Worm (Caenorhabditis elegans) whole organism, young adult: ENCODE results near the gene C14B1.3.

Experiments used
- B0035.1 ChIP-seq: sonication (generic microtip); optimal IDR thresholded peaks from 2 replicates; lab custom pipeline; 2016; ENCODE audit warnings: missing genetic modification characterization, mild to moderate bottlenecking, missing compliant biosample characterization, missing genotype, missing genetic modification reagents
- D2030.7 ChIP-seq: fragments of 200-800 bp; sonication (Bioruptor generic); IDR thresholded peaks from 2 replicates; pipeline ENCODE4 v1.3.6; 2022; ENCODE audit warnings: missing genetic modification reagents, missing genetic modification characterization, missing compliant biosample characterization
- F22D6.2 ChIP-seq: sonication (generic microtip); optimal IDR thresholded peaks from 2 replicates; lab custom pipeline; 2016; ENCODE audit warnings: mild to moderate bottlenecking, missing genetic modification characterization, missing compliant biosample characterization
- F23B12.7 ChIP-seq: sonication (generic microtip); optimal IDR thresholded peaks from 2 replicates; lab custom pipeline; 2017; ENCODE audit warnings: missing genetic modification characterization, mild to moderate bottlenecking, missing compliant biosample characterization, antibody characterized with exemption, moderate library complexity; ENCODE audit not compliant: insufficient read depth
- F37B4.10 ChIP-seq: fragments of 200-800 bp; sonication (Bioruptor generic); IDR thresholded peaks from 2 replicates; pipeline ENCODE4 v1.3.6; 2022; ENCODE audit warnings: missing genetic modification characterization, missing compliant biosample characterization
- F55B11.4 ChIP-seq: sonication (generic microtip); optimal IDR thresholded peaks from 2 replicates; lab custom pipeline; 2016; ENCODE audit warnings: missing compliant biosample characterization, missing genetic modification characterization, borderline replicate concordance; ENCODE audit not compliant: insufficient read depth
- T07F8.4 ChIP-seq: sonication (generic microtip); optimal IDR thresholded peaks from 2 replicates; lab custom pipeline; 2016; ENCODE audit warnings: mild to moderate bottlenecking, missing genetic modification characterization, moderate library complexity, missing compliant biosample characterization
- Y53F4B.3 ChIP-seq: fragments of 200-800 bp; sonication (Bioruptor generic); IDR thresholded peaks from 2 replicates; pipeline ENCODE4 v1.3.6; 2022; ENCODE audit warnings: missing genetic modification reagents, missing genetic modification characterization, missing compliant biosample characterization
- Y53G8AR.9 ChIP-seq: fragments of 200-800 bp; sonication (Bioruptor generic); conservative IDR thresholded peaks from 2 replicates; pipeline ENCODE4 v1.3.6; 2022; ENCODE audit warnings: missing genetic modification reagents, missing genetic modification characterization, missing compliant biosample characterization
- Y67H2A.10 ChIP-seq: fragments of 200-800 bp; sonication (Bioruptor generic); conservative IDR thresholded peaks from 2 replicates; pipeline ENCODE4 v1.3.6; 2022; ENCODE audit warnings: missing genetic modification reagents, missing genetic modification characterization, missing compliant biosample characterization
- ZK185.1 ChIP-seq: sonication (generic microtip); optimal IDR thresholded peaks from 2 replicates; lab custom pipeline; 2016; ENCODE audit warnings: mild to moderate bottlenecking, missing genetic modification characterization, missing compliant biosample characterization; ENCODE audit not compliant: poor library complexity, severe bottlenecking
- akir-1 ChIP-seq: fragments of 200-800 bp; sonication (Bioruptor generic); optimal IDR thresholded peaks from 2 replicates; lab custom pipeline; 2018; ENCODE audit warnings: mild to moderate bottlenecking, missing genetic modification characterization, moderate library complexity, missing compliant biosample characterization
- attf-6 ChIP-seq: fragments of 200-800 bp; sonication (Bioruptor generic); IDR thresholded peaks from 2 replicates; pipeline ENCODE4 v1.3.6; 2022; ENCODE audit warnings: missing genetic modification reagents, missing genetic modification characterization, missing compliant biosample characterization
- bed-2 ChIP-seq: fragments of 200-800 bp; sonication (Bioruptor generic); IDR thresholded peaks from 2 replicates; pipeline ENCODE4 v1.3.6; 2022; ENCODE audit warnings: missing genetic modification reagents, missing genetic modification characterization, missing compliant biosample characterization
- ccch-3 ChIP-seq: fragments of 200-800 bp; sonication (Bioruptor generic); optimal IDR thresholded peaks from 2 replicates; lab custom pipeline; 2018; ENCODE audit warnings: mild to moderate bottlenecking, missing genetic modification characterization, missing compliant biosample characterization
- ceh-27 ChIP-seq: fragments of 200-800 bp; sonication (Bioruptor generic); optimal IDR thresholded peaks from 2 replicates; lab custom pipeline; 2018; ENCODE audit warnings: mild to moderate bottlenecking, missing genetic modification characterization, moderate library complexity, missing compliant biosample characterization
- ceh-79 ChIP-seq: sonication (generic microtip); optimal IDR thresholded peaks from 2 replicates; lab custom pipeline; 2017; ENCODE audit warnings: mild to moderate bottlenecking, missing genetic modification characterization, missing compliant biosample characterization
- die-1 ChIP-seq: sonication (generic microtip); optimal IDR thresholded peaks from 2 replicates; lab custom pipeline; 2016; ENCODE audit warnings: missing genotype, mild to moderate bottlenecking, missing genetic modification characterization, missing compliant biosample characterization
- dpl-1 ChIP-seq: fragments of 150-350 bp; optimal IDR thresholded peaks from 2 replicates; lab custom pipeline; 2014; ENCODE audit warnings: missing biosample characterization, missing genetic modification reagents, missing genetic modification characterization
- gei-17 ChIP-seq: fragments of 200-800 bp; sonication (Bioruptor generic); optimal IDR thresholded peaks from 2 replicates; lab custom pipeline; 2018; ENCODE audit warnings: mild to moderate bottlenecking, missing genetic modification characterization, missing compliant biosample characterization
- him-1 ChIP-seq: sonication (generic microtip); optimal IDR thresholded peaks from 2 replicates; lab custom pipeline; 2016; ENCODE audit warnings: missing genotype, missing genetic modification reagents, missing genetic modification characterization, missing compliant biosample characterization
- hmg-1.2 ChIP-seq: fragments of 200-800 bp; sonication (Bioruptor generic); IDR thresholded peaks from 2 replicates; pipeline ENCODE4 v1.3.6; 2022; ENCODE audit warnings: missing genetic modification reagents, missing genetic modification characterization, missing compliant biosample characterization
- lag-1 ChIP-seq: fragments of 200-800 bp; sonication (Bioruptor generic); IDR thresholded peaks from 2 replicates; pipeline ENCODE4 v1.3.6; 2022; ENCODE audit warnings: missing genetic modification reagents, missing genetic modification characterization, missing compliant biosample characterization
- let-607 ChIP-seq, 2 experiments: fragments of 200-800 bp in 1 of 2; sonication (Bioruptor generic) in 1 of 2; sonication (generic microtip) in 1 of 2; optimal IDR thresholded peaks; 2 replicates each; lab custom pipeline; 2016 to 2018; ENCODE audit warnings: mild to moderate bottlenecking in 2 of 2, missing compliant biosample characterization in 2 of 2, missing genetic modification characterization in 2 of 2, moderate library complexity in 2 of 2, missing genotype in 1 of 2
- lsl-1 ChIP-seq: fragments of 200-800 bp; sonication (Bioruptor generic); optimal IDR thresholded peaks from 2 replicates; lab custom pipeline; 2018; ENCODE audit warnings: mild to moderate bottlenecking, missing genetic modification characterization, moderate library complexity, missing compliant biosample characterization
- lsy-27 ChIP-seq: sonication (generic microtip); optimal IDR thresholded peaks from 2 replicates; lab custom pipeline; 2017; ENCODE audit warnings: missing genetic modification characterization, mild to moderate bottlenecking, missing compliant biosample characterization, antibody characterized with exemption, missing genotype, borderline replicate concordance; ENCODE audit not compliant: insufficient read depth
- madf-10 ChIP-seq: sonication (generic microtip); optimal IDR thresholded peaks from 2 replicates; lab custom pipeline; 2016; ENCODE audit warnings: mild to moderate bottlenecking, missing genetic modification characterization, missing compliant biosample characterization
- madf-8 ChIP-seq: fragments of 200-800 bp; sonication (Bioruptor generic); conservative IDR thresholded peaks from 2 replicates; pipeline ENCODE4 v1.3.6; 2022; ENCODE audit warnings: missing genetic modification reagents, missing genetic modification characterization, missing compliant biosample characterization
- mcd-1 ChIP-seq: fragments of 200-800 bp; sonication (Bioruptor generic); IDR thresholded peaks from 2 replicates; pipeline ENCODE4 v1.3.6; 2022; ENCODE audit warnings: missing genetic modification reagents, missing genetic modification characterization, missing compliant biosample characterization
- mel-28 ChIP-seq: sonication (generic microtip); optimal IDR thresholded peaks from 2 replicates; lab custom pipeline; 2016; ENCODE audit warnings: borderline replicate concordance, mild to moderate bottlenecking, missing genetic modification characterization, missing compliant biosample characterization
- nhr-179 ChIP-seq: sonication (generic microtip); optimal IDR thresholded peaks from 2 replicates; lab custom pipeline; 2016; ENCODE audit warnings: mild to moderate bottlenecking, missing genetic modification characterization, missing compliant biosample characterization
- pha-4 ChIP-seq: fragments of 150-350 bp; sonication (generic microtip); optimal IDR thresholded peaks from 2 replicates; lab custom pipeline; 2014; ENCODE audit warnings: missing biosample characterization, missing genetic modification reagents, missing genetic modification characterization
- rcor-1 ChIP-seq: fragments of 200-800 bp; sonication (Bioruptor generic); IDR thresholded peaks from 2 replicates; pipeline ENCODE4 v1.3.6; 2022; ENCODE audit warnings: missing genetic modification reagents, missing genetic modification characterization, missing compliant biosample characterization
- repo-1 ChIP-seq: sonication (generic microtip); optimal IDR thresholded peaks from 2 replicates; lab custom pipeline; 2017; ENCODE audit warnings: mild to moderate bottlenecking, missing genetic modification characterization, missing compliant biosample characterization
- sdz-38 ChIP-seq: sonication (generic microtip); optimal IDR thresholded peaks from 2 replicates; lab custom pipeline; 2016; ENCODE audit warnings: missing genotype, missing genetic modification characterization, missing compliant biosample characterization
- sea-2 ChIP-seq: fragments of 200-800 bp; sonication (Bioruptor generic); IDR thresholded peaks from 2 replicates; pipeline ENCODE4 v1.3.6; 2022; ENCODE audit warnings: missing genetic modification characterization, missing compliant biosample characterization
- snpc-3.4 ChIP-seq: sonication (generic microtip); optimal IDR thresholded peaks from 2 replicates; lab custom pipeline; 2017; ENCODE audit warnings: missing genetic modification characterization, mild to moderate bottlenecking, missing compliant biosample characterization, antibody characterized with exemption, moderate library complexity, missing genotype, missing genetic modification reagents
- somi-1 ChIP-seq: fragments of 200-800 bp; sonication (Bioruptor generic); optimal IDR thresholded peaks from 2 replicates; lab custom pipeline; 2018; ENCODE audit warnings: mild to moderate bottlenecking, missing genetic modification characterization, missing compliant biosample characterization
- sptf-2 ChIP-seq: fragments of 200-800 bp; sonication (Bioruptor generic); optimal IDR thresholded peaks from 2 replicates; lab custom pipeline; 2018; ENCODE audit warnings: mild to moderate bottlenecking, missing genetic modification characterization, missing compliant biosample characterization
- tbx-9 ChIP-seq: sonication (generic microtip); optimal IDR thresholded peaks from 2 replicates; lab custom pipeline; 2016; ENCODE audit warnings: borderline replicate concordance, missing genetic modification characterization, inconsistent platforms, missing compliant biosample characterization
- xnd-1 ChIP-seq: sonication (generic microtip); optimal IDR thresholded peaks from 2 replicates; lab custom pipeline; 2016; ENCODE audit warnings: missing genotype, missing genetic modification reagents, missing genetic modification characterization, missing compliant biosample characterization
- zfh-2 ChIP-seq: fragments of 200-800 bp; sonication (Bioruptor generic); conservative IDR thresholded peaks from 2 replicates; pipeline ENCODE4 v1.3.6; 2022; ENCODE audit warnings: missing genetic modification reagents, missing genetic modification characterization, missing compliant biosample characterization
- zim-3 ChIP-seq: sonication (generic microtip); optimal IDR thresholded peaks from 2 replicates; lab custom pipeline; 2017; ENCODE audit warnings: mild to moderate bottlenecking, missing genetic modification characterization, moderate library complexity, missing compliant biosample characterization
- ztf-22 ChIP-seq: fragments of 200-800 bp; sonication (Bioruptor generic); optimal IDR thresholded peaks from 2 replicates; lab custom pipeline; 2018; ENCODE audit warnings: mild to moderate bottlenecking, missing genetic modification characterization, moderate library complexity, missing compliant biosample characterization
- ztf-26 ChIP-seq: sonication (generic microtip); optimal IDR thresholded peaks from 2 replicates; lab custom pipeline; 2017; ENCODE audit warnings: missing genetic modification characterization, missing compliant biosample characterization
- ztf-3 ChIP-seq: fragments of 200-800 bp; sonication (Bioruptor generic); optimal IDR thresholded peaks from 2 replicates; lab custom pipeline; 2018; ENCODE audit warnings: mild to moderate bottlenecking, missing genetic modification characterization, missing compliant biosample characterization

The C14B1.3 gene

DNA sequence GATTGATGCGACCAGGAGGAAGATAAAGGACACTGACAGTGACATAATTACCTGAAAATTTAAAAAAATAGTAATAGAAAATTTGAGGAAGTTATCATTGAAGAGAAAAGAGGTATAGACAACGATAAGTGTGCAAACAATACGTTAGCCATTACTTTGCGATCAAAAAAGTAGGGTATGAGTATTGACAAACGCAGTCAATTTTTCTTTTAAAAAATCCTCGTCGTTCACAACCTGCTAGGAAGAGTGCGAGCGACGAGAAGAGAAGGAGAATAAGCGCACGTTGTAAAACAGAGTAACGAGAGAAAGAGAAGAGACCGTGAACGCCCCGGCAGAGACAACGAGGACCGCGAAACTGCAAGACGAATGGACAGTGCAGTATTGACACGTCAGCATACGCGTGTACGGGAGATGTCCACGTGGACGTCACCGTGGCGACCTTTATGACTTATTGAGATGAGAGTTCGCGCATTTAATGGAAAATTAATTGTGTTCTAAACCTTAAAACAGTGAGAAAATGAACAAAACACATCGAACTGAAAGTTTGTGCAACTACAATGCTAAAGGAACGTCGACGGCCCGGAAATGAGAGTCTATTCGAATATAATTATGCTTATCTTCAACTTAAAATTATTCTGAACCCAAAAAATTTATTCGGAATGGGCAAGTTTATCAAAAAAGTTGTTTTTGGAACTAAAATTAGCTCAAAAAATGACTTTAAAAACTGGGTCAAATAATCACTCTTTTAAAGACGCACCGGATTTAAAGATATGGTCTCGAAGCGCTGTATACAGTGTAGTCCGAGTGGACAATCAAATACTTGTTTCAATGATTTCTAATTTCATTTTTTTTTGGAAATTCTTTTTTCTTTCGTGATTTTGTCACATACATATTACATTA, 1.7 kb upstream of the C14B1.3 start, which contains the start of the genes pdi-1 and C14B1.2:
Gene pdi-1, minus strand, starts transcription at position 51 of the 900 bp plus-strand sequence.
Gene C14B1.2, plus strand, starts transcription at position 850 of the 900 bp plus-strand sequence.
- TF ChIP-seq F23B12.7 (tag; lab: Kevin White, UChicago), result peak; percentile 53
- 0 out of 2 replicates have a peak, but pooled peaks have one; percentile 22 for TF ChIP-seq F37B4.10 (GFP tag; lab: Robert Waterston, UW)
- TF ChIP-seq ceh-27, result no peak
- no peak for TF ChIP-seq ZK185.1
- no peak for TF ChIP-seq sdz-38
- peak; percentile 99 for TF ChIP-seq let-607 (tag; optimal IDR thresholded peaks at IDR 0.05; lab: Kevin White, UChicago)
- TF ChIP-seq D2030.7 (GFP tag; lab: Robert Waterston, UW), result peak; percentile 18; the same call in 1 of the 2 replicates
- TF ChIP-seq Y67H2A.10 (GFP tag; lab: Robert Waterston, UW), result no peak
- peak; percentile 44 for TF ChIP-seq madf-10
- no peak for TF ChIP-seq die-1 (tag; lab: Kevin White, UChicago)
- peak; percentile 29; the same call in 1 of the 2 replicates for TF ChIP-seq rcor-1
- peak; percentile 35 for TF ChIP-seq lsl-1 (GFP tag; lab: Kevin White, UChicago)
- no peak for TF ChIP-seq Y53G8AR.9
- no peak for TF ChIP-seq madf-8 (GFP tag; lab: Robert Waterston, UW)
- no peak for TF ChIP-seq B0035.1 (tag; lab: Kevin White, UChicago)
- TF ChIP-seq F22D6.2 (tag; lab: Kevin White, UChicago), result no peak
- TF ChIP-seq snpc-3.4 (tag; lab: Kevin White, UChicago), result no peak
- no peak for TF ChIP-seq ceh-79 (tag; lab: Kevin White, UChicago)
- TF ChIP-seq sptf-2, result no peak
- TF ChIP-seq F55B11.4 (tag; lab: Kevin White, UChicago), result no peak
- no peak for TF ChIP-seq xnd-1 (tag; lab: Kevin White, UChicago)
- TF ChIP-seq mcd-1 (GFP tag; lab: Robert Waterston, UW), result peak; percentile 52
- TF ChIP-seq him-1, result no peak
- TF ChIP-seq pha-4 (tag; lab: Kevin White, UChicago), result no peak
- TF ChIP-seq nhr-179 (tag; lab: Kevin White, UChicago), result no peak
- no peak for TF ChIP-seq somi-1 (GFP tag; lab: Kevin White, UChicago)
- no peak for TF ChIP-seq T07F8.4 (tag; lab: Kevin White, UChicago)
- TF ChIP-seq lsy-27 (tag; lab: Kevin White, UChicago), result no peak
- TF ChIP-seq ccch-3 (GFP tag; lab: Kevin White, UChicago), result no peak
- TF ChIP-seq ztf-22, result no peak
- peak; percentile 52 for TF ChIP-seq ztf-26 (tag; lab: Kevin White, UChicago)
- no peak for TF ChIP-seq ztf-3 (GFP tag; lab: Kevin White, UChicago)
- TF ChIP-seq dpl-1, result no peak
- no peak for TF ChIP-seq mel-28
- no peak for TF ChIP-seq lag-1 (GFP tag; lab: Robert Waterston, UW)
- no peak for TF ChIP-seq sea-2
- peak; percentile 56 for TF ChIP-seq hmg-1.2 (GFP tag; lab: Robert Waterston, UW)
- TF ChIP-seq bed-2 (GFP tag; lab: Robert Waterston, UW), result no peak
- peak; percentile 84 for TF ChIP-seq zfh-2 (GFP tag; lab: Robert Waterston, UW)
- TF ChIP-seq tbx-9 (tag; lab: Kevin White, UChicago), result no peak
- 0 out of 2 replicates have a peak, but pooled peaks have one; percentile 12 for TF ChIP-seq attf-6 (GFP tag; lab: Robert Waterston, UW)
- TF ChIP-seq repo-1 (tag; lab: Kevin White, UChicago), result no peak
- no peak for TF ChIP-seq zim-3
- no peak for TF ChIP-seq gei-17 (GFP tag; lab: Kevin White, UChicago)
- TF ChIP-seq akir-1, result no peak
- TF ChIP-seq Y53F4B.3 (GFP tag; lab: Robert Waterston, UW), result no peak
